Fruit fly (Drosophila melanogaster) whole organism, embryonic: ENCODE results near the gene ghi.

Experiments
- Ada2b ChIP-seq: fragments of 200-800 bp; sonication (Bioruptor generic); IDR thresholded peaks from 2 replicates; pipeline ENCODE4 v1.3.6; 2022; ENCODE audit warnings: missing biosample characterization, missing genetic modification characterization
- Atf3 ChIP-seq: fragments of 200-800 bp; sonication (Bioruptor generic); optimal IDR thresholded peaks from 3 replicates; lab custom pipeline; 2016; ENCODE audit warnings: missing biosample characterization, missing genetic modification characterization
- CG11504 ChIP-seq: fragments of 200-800 bp; sonication (Bioruptor generic); optimal IDR thresholded peaks from 3 replicates; lab custom pipeline; 2019; ENCODE audit warnings: missing biosample characterization, mild to moderate bottlenecking, missing genetic modification characterization, moderate library complexity
- CG11696 ChIP-seq: fragments of 200-800 bp; sonication (Bioruptor generic); IDR thresholded peaks from 2 replicates; pipeline ENCODE4 v1.3.6; 2022; ENCODE audit warnings: missing biosample characterization, missing genetic modification characterization
- CG1233 ChIP-seq: fragments of 200-800 bp; sonication (Bioruptor generic); optimal IDR thresholded peaks from 4 replicates; lab custom pipeline; 2018; ENCODE audit warnings: missing biosample characterization, mild to moderate bottlenecking, missing genetic modification characterization
- CG12744 ChIP-seq: fragments of 200-800 bp; sonication (Bioruptor generic); optimal IDR thresholded peaks from 2 replicates; lab custom pipeline; 2016; ENCODE audit warnings: missing biosample characterization, missing genetic modification characterization
- CG14667 ChIP-seq: fragments of 200-800 bp; sonication (Bioruptor generic); IDR thresholded peaks from 2 replicates; pipeline ENCODE4 v1.3.6; 2022; ENCODE audit warnings: missing biosample characterization, missing genetic modification characterization
- CG15269 ChIP-seq: fragments of 200-800 bp; sonication (Bioruptor generic); optimal IDR thresholded peaks from 2 replicates; lab custom pipeline; 2018; ENCODE audit warnings: missing biosample characterization, mild to moderate bottlenecking, missing genetic modification characterization, moderate library complexity
- CG15479 ChIP-seq: fragments of 200-800 bp; sonication (Bioruptor generic); optimal IDR thresholded peaks from 3 replicates; lab custom pipeline; 2019; ENCODE audit warnings: missing biosample characterization, mild to moderate bottlenecking, missing genetic modification characterization, moderate library complexity
- CG1603 ChIP-seq: fragments of 200-800 bp; sonication (Bioruptor generic); optimal IDR thresholded peaks from 2 replicates; lab custom pipeline; 2019; ENCODE audit warnings: missing biosample characterization, mild to moderate bottlenecking, missing genetic modification characterization, moderate library complexity
- CG17802 ChIP-seq: fragments of 200-800 bp; sonication (Bioruptor generic); optimal IDR thresholded peaks from 2 replicates; lab custom pipeline; 2018; ENCODE audit warnings: missing biosample characterization, mild to moderate bottlenecking, missing genetic modification characterization, moderate library complexity
- CG18476 ChIP-seq: fragments of 200-800 bp; sonication (Bioruptor generic); optimal IDR thresholded peaks from 2 replicates; lab custom pipeline; 2016; ENCODE audit warnings: missing biosample characterization, mild to moderate bottlenecking, missing genetic modification characterization
- CG2889 ChIP-seq: fragments of 200-800 bp; sonication (Bioruptor generic); IDR thresholded peaks from 3 replicates; pipeline ENCODE4 v1.3.6; 2022; ENCODE audit warnings: missing biosample characterization, missing genetic modification characterization
- CG4424 ChIP-seq: fragments of 200-800 bp; sonication (Bioruptor generic); optimal IDR thresholded peaks from 3 replicates; lab custom pipeline; 2016; ENCODE audit warnings: missing biosample characterization, missing genetic modification characterization
- CG4820 ChIP-seq: fragments of 200-800 bp; sonication (Bioruptor generic); optimal IDR thresholded peaks from 3 replicates; lab custom pipeline; 2016; ENCODE audit warnings: missing biosample characterization, missing genetic modification characterization
- CG4854 ChIP-seq: fragments of 200-800 bp; sonication (Bioruptor generic); optimal IDR thresholded peaks from 2 replicates; lab custom pipeline; 2016; ENCODE audit warnings: missing biosample characterization, missing genetic modification characterization, inconsistent platforms
- CG7271 ChIP-seq: fragments of 200-800 bp; sonication (Bioruptor generic); optimal IDR thresholded peaks from 2 replicates; lab custom pipeline; 2018; ENCODE audit warnings: missing biosample characterization, mild to moderate bottlenecking, missing genetic modification characterization, moderate library complexity
- CG8388 ChIP-seq: fragments of 200-800 bp; sonication (Bioruptor generic); optimal IDR thresholded peaks from 2 replicates; lab custom pipeline; 2019; ENCODE audit warnings: missing biosample characterization, mild to moderate bottlenecking, missing genetic modification characterization, moderate library complexity
- CkIIα-i1 ChIP-seq: fragments of 200-800 bp; sonication (Bioruptor generic); IDR thresholded peaks from 2 replicates; pipeline ENCODE4 v1.3.6; 2022; ENCODE audit warnings: missing biosample characterization, missing genetic modification characterization
- Dek ChIP-seq: fragments of 200-800 bp; sonication (Bioruptor generic); optimal IDR thresholded peaks from 3 replicates; lab custom pipeline; 2019; ENCODE audit warnings: missing biosample characterization, mild to moderate bottlenecking, missing genetic modification characterization, moderate library complexity
- Dfd ChIP-seq, 2 experiments: fragments of >200 bp; optimal IDR thresholded peaks; 2 replicates each; lab custom pipeline; 2017; ENCODE audit warnings: missing biosample characterization in 2 of 2, missing genetic modification characterization in 2 of 2
- Doc3 ChIP-seq: fragments of 200-800 bp; sonication (Bioruptor generic); IDR thresholded peaks from 3 replicates; pipeline ENCODE4 v1.3.6; 2022; ENCODE audit warnings: missing biosample characterization, missing genetic modification characterization; ENCODE audit not compliant: partially characterized antibody
- Eip74EF ChIP-seq, 2 experiments: fragments of 200-800 bp in 1 of 2; fragments of >200 bp in 1 of 2; sonication (Bioruptor generic) in 1 of 2; optimal IDR thresholded peaks; 2 replicates each; lab custom pipeline; 2017 to 2019; ENCODE audit warnings: missing biosample characterization in 2 of 2, missing genetic modification characterization in 2 of 2, mild to moderate bottlenecking in 1 of 2, moderate library complexity in 1 of 2
- Gsc ChIP-seq: fragments of 200-800 bp; sonication (Bioruptor generic); IDR thresholded peaks from 2 replicates; pipeline ENCODE4 v1.3.6; 2022; ENCODE audit warnings: missing biosample characterization, missing genetic modification characterization
- H2.0 ChIP-seq: fragments of 200-800 bp; sonication (Bioruptor generic); IDR thresholded peaks from 2 replicates; pipeline ENCODE4 v1.3.6; 2022; ENCODE audit warnings: missing biosample characterization, missing genetic modification characterization
- HLHmδ ChIP-seq: fragments of 200-800 bp; sonication (Bioruptor generic); optimal IDR thresholded peaks from 2 replicates; lab custom pipeline; 2018; ENCODE audit warnings: missing biosample characterization, mild to moderate bottlenecking, missing genetic modification characterization, moderate library complexity
- Kr ChIP-seq: fragments of 200-800 bp; sonication (Bioruptor generic); optimal IDR thresholded peaks from 2 replicates; lab custom pipeline; 2017; ENCODE audit warnings: missing biosample characterization, mild to moderate bottlenecking, missing genetic modification characterization
- Lhr ChIP-seq: fragments of 200-800 bp; sonication (Bioruptor generic); optimal IDR thresholded peaks from 3 replicates; lab custom pipeline; 2017; ENCODE audit warnings: mild to moderate bottlenecking, missing biosample characterization, missing genetic modification reagents, missing genetic modification characterization
- MBD-R2 ChIP-seq: fragments of 200-800 bp; sonication (Bioruptor generic); IDR thresholded peaks from 2 replicates; pipeline ENCODE4 v1.3.6; 2022; ENCODE audit warnings: missing biosample characterization, missing genetic modification characterization
- Sox100B ChIP-seq: fragments of 200-800 bp; sonication (Bioruptor generic); optimal IDR thresholded peaks from 3 replicates; lab custom pipeline; 2018; ENCODE audit warnings: missing biosample characterization, mild to moderate bottlenecking, missing genetic modification characterization
- Tbp ChIP-seq: fragments of >200 bp; optimal IDR thresholded peaks from 2 replicates; lab custom pipeline; 2018; ENCODE audit warnings: missing biosample characterization, missing genetic modification characterization
- abd-A ChIP-seq: fragments of 200-800 bp; sonication (Bioruptor generic); optimal IDR thresholded peaks from 3 replicates; lab custom pipeline; 2019; ENCODE audit warnings: missing biosample characterization, mild to moderate bottlenecking, missing genetic modification characterization, moderate library complexity
- aop ChIP-seq: fragments of 200-800 bp; sonication (Bioruptor generic); IDR thresholded peaks from 2 replicates; pipeline ENCODE4 v1.3.6; 2022; ENCODE audit warnings: missing biosample characterization, missing genetic modification characterization
- ase ChIP-seq: fragments of 200-800 bp; sonication (Bioruptor generic); IDR thresholded peaks from 3 replicates; pipeline ENCODE4 v1.3.6; 2022; ENCODE audit warnings: missing biosample characterization, missing genetic modification characterization
- btn ChIP-seq: fragments of 200-800 bp; sonication (Bioruptor generic); optimal IDR thresholded peaks from 2 replicates; lab custom pipeline; 2016; ENCODE audit warnings: missing biosample characterization, missing genetic modification characterization
- cas ChIP-seq: fragments of 200-800 bp; sonication (Bioruptor generic); IDR thresholded peaks from 2 replicates; pipeline ENCODE4 v1.3.6; 2022; ENCODE audit warnings: missing biosample characterization, missing genetic modification characterization
- chinmo ChIP-seq: fragments of 200-800 bp; sonication (Bioruptor generic); IDR thresholded peaks from 4 replicates; pipeline ENCODE4 v1.3.6; 2022; ENCODE audit warnings: missing biosample characterization, missing genetic modification characterization; ENCODE audit not compliant: partially characterized antibody
- chm ChIP-seq: fragments of 200-800 bp; sonication (Bioruptor generic); IDR thresholded peaks from 2 replicates; pipeline ENCODE4 v1.3.6; 2022; ENCODE audit warnings: missing biosample characterization, missing genetic modification characterization
- dan ChIP-seq: fragments of 200-800 bp; sonication (Bioruptor generic); IDR thresholded peaks from 2 replicates; pipeline ENCODE4 v1.3.6; 2022; ENCODE audit warnings: missing biosample characterization, missing genetic modification characterization
- danr ChIP-seq: fragments of 200-800 bp; sonication (Bioruptor generic); IDR thresholded peaks from 2 replicates; pipeline ENCODE4 v1.3.6; 2022; ENCODE audit warnings: missing biosample characterization, missing genetic modification characterization
- dati ChIP-seq: fragments of 200-800 bp; sonication (Bioruptor generic); IDR thresholded peaks from 2 replicates; pipeline ENCODE4 v1.3.6; 2022; ENCODE audit warnings: missing biosample characterization, missing genetic modification characterization
- dimm ChIP-seq: fragments of 200-800 bp; sonication (Bioruptor generic); IDR thresholded peaks from 2 replicates; pipeline ENCODE4 v1.3.6; 2022; ENCODE audit warnings: missing biosample characterization, missing genetic modification characterization
- emc ChIP-seq: fragments of 200-800 bp; sonication (Bioruptor generic); optimal IDR thresholded peaks from 2 replicates; lab custom pipeline; 2016; ENCODE audit warnings: missing biosample characterization, missing genetic modification characterization
- en ChIP-seq: fragments of 200-800 bp; sonication (Bioruptor generic); optimal IDR thresholded peaks from 2 replicates; lab custom pipeline; 2016; ENCODE audit warnings: missing biosample characterization, missing genetic modification characterization
- insv ChIP-seq, 2 experiments: fragments of 200-800 bp; sonication (Bioruptor generic); optimal IDR thresholded peaks; 3 replicates each; lab custom pipeline; 2016 to 2018; ENCODE audit warnings: missing biosample characterization in 2 of 2, missing genetic modification characterization in 2 of 2
- kay ChIP-seq: fragments of 200-800 bp; sonication (Bioruptor generic); optimal IDR thresholded peaks from 2 replicates; lab custom pipeline; 2016; ENCODE audit warnings: missing biosample characterization, missing genetic modification characterization
- mirr ChIP-seq: fragments of 200-800 bp; sonication (Bioruptor generic); optimal IDR thresholded peaks from 3 replicates; lab custom pipeline; 2018; ENCODE audit warnings: missing biosample characterization, mild to moderate bottlenecking, missing genetic modification characterization
- sd ChIP-seq: fragments of 200-800 bp; sonication (Bioruptor generic); optimal IDR thresholded peaks from 3 replicates; lab custom pipeline; 2018; ENCODE audit warnings: missing biosample characterization, mild to moderate bottlenecking, missing genetic modification characterization, moderate library complexity
- sens ChIP-seq: fragments of 200-800 bp; sonication (Bioruptor generic); peaks from one replicate; lab custom pipeline; 2016; ENCODE audit warnings: missing biosample characterization, missing genetic modification characterization
- tna ChIP-seq: fragments of 200-800 bp; sonication (Bioruptor generic); IDR thresholded peaks from 2 replicates; pipeline ENCODE4 v1.3.6; 2022; ENCODE audit warnings: missing biosample characterization, missing genetic modification characterization; ENCODE audit not compliant: partially characterized antibody
- zfh1 ChIP-seq: fragments of 200-800 bp; sonication (Bioruptor generic); IDR thresholded peaks from 3 replicates; pipeline ENCODE4 v1.3.6; 2022; ENCODE audit warnings: missing biosample characterization, missing genetic modification characterization

The ghi gene

DNA sequence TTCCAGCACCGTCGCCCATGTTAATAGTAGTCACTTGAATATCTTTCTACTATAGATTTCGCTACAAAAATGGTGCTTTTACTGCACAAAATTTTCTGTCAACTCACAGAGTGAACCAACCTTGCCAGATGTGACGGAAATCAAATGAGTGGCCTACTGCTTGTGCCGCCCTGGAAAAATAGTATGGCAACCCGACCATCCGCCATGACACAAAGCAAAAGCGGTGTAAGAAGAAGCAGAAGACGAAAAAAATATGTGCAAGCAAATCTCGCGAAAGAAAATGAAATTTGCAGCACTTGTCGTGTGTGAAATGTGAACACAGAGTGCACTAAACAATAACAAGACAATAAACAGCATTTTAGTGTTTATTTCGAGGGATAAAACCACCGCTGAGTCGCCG, 25.2 kb downstream of the ghi start, which contains the start of the genes Uch-L5 and Jarid2 (continued):
- TF ChIP-seq Dfd (GFP tag; optimal IDR thresholded peaks at IDR 0.05; lab: Kevin White, UChicago) (no peak), CG8388 (GFP tag; lab: Kevin White, UChicago) (no peak), CG17802 (tag; lab: Kevin White, UChicago) (no peak), abd-A (tag; lab: Kevin White, UChicago) (no peak), sens (peak; percentile 88), CG18476 (GFP tag; lab: Kevin White, UChicago) (no peak), ase (0 out of 3 replicates have a peak, but pooled peaks have one; percentile 11), cas (GFP tag; lab: Robert Waterston, UW) (no peak), CG1603 (tag; lab: Kevin White, UChicago) (peak; percentile 91), mirr (peak; percentile 61), sd (no peak), zfh1 (no peak), Dek (tag; lab: Kevin White, UChicago) (no peak), Kr (no peak), en (GFP tag; lab: Kevin White, UChicago) (no peak), CG12744 (GFP tag; lab: Kevin White, UChicago) (peak; percentile 11), Lhr (GFP tag; lab: Kevin White, UChicago) (peak; percentile 60), chm (GFP tag; lab: Robert Waterston, UW) (0 out of 2 replicates have a peak, but pooled peaks have one; percentile 41), Atf3 (GFP tag; lab: Kevin White, UChicago) (peak; percentile 21), kay (GFP tag; lab: Kevin White, UChicago) (peak; percentile 51), CkIIα-i1 (GFP tag; lab: Robert Waterston, UW) (no peak), dan (GFP tag; lab: Robert Waterston, UW) (no peak), btn (GFP tag; lab: Kevin White, UChicago) (no peak), CG7271 (tag; lab: Kevin White, UChicago) (peak; percentile 48), CG4854 (peak; percentile 17), MBD-R2 (GFP tag; lab: Robert Waterston, UW) (peak; percentile 95), CG4424 (GFP tag; lab: Kevin White, UChicago) (peak; percentile 28), CG11504 (tag; lab: Kevin White, UChicago) (no peak), CG1233 (GFP tag; lab: Kevin White, UChicago) (peak; percentile 23), emc (peak; percentile 34), CG4820 (GFP tag; lab: Kevin White, UChicago) (peak; percentile 19), dimm (GFP tag; lab: Robert Waterston, UW) (no peak), CG2889 (GFP tag; lab: Robert Waterston, UW) (no peak), Sox100B (GFP tag; lab: Kevin White, UChicago) (no peak), CG15269 (tag; lab: Kevin White, UChicago) (no peak), insv (GFP tag; optimal IDR thresholded peaks at IDR 0.05; lab: Kevin White, UChicago) (peak in 1 of 2 experiments; percentile 37), danr (no peak), CG15479 (GFP tag; lab: Kevin White, UChicago) (peak; percentile 20), HLHmδ (peak; percentile 24), tna (GFP tag; lab: Robert Waterston, UW) (no peak), H2.0 (GFP tag; lab: Robert Waterston, UW) (no peak), Eip74EF (GFP tag; optimal IDR thresholded peaks at IDR 0.05; lab: Kevin White, UChicago) (no peak), aop (no peak), CG11696 (no peak), chinmo (GFP tag; lab: Robert Waterston, UW) (0 out of 4 replicates have a peak, but pooled peaks have one; percentile 7), Gsc (GFP tag; lab: Robert Waterston, UW) (no peak), dati (GFP tag; lab: Robert Waterston, UW) (no peak), Doc3 (GFP tag; lab: Robert Waterston, UW) (no peak; the same call in 2 of the 3 replicates), Tbp (GFP tag; lab: Kevin White, UChicago) (no peak), CG14667 (GFP tag; lab: Robert Waterston, UW) (no peak), Ada2b (GFP tag; lab: Robert Waterston, UW) (no peak)
